Fruit fly (Drosophila melanogaster) whole organism, embryonic: Measurements from ENCODE around the gene CG42633.

Source experiments
- CG10209 ChIP-seq: fragments of 200-800 bp; sonication (Bioruptor generic); optimal IDR thresholded peaks from 3 replicates; lab custom pipeline; 2017; ENCODE audit warnings: missing biosample characterization, mild to moderate bottlenecking, missing genetic modification characterization, missing genetic modification reagents
- CG10431 ChIP-seq: fragments of 200-800 bp; sonication (Bioruptor generic); optimal IDR thresholded peaks from 3 replicates; lab custom pipeline; 2018; ENCODE audit warnings: missing biosample characterization, mild to moderate bottlenecking, missing genetic modification characterization
- CG11247 ChIP-seq: fragments of 200-800 bp; sonication (Bioruptor generic); IDR thresholded peaks from 2 replicates; pipeline ENCODE4 v1.3.6; 2022; ENCODE audit warnings: missing biosample characterization, missing genetic modification characterization
- CG11504 ChIP-seq: fragments of 200-800 bp; sonication (Bioruptor generic); optimal IDR thresholded peaks from 3 replicates; lab custom pipeline; 2019; ENCODE audit warnings: missing biosample characterization, mild to moderate bottlenecking, missing genetic modification characterization, moderate library complexity
- CG11695 ChIP-seq: fragments of 200-800 bp; sonication (Bioruptor generic); IDR thresholded peaks from 3 replicates; pipeline ENCODE4 v1.3.6; 2022; ENCODE audit warnings: missing biosample characterization, missing genetic modification characterization
- CG12299 ChIP-seq: fragments of 200-800 bp; sonication (Bioruptor generic); optimal IDR thresholded peaks from 2 replicates; lab custom pipeline; 2018; ENCODE audit warnings: missing biosample characterization, mild to moderate bottlenecking, missing genetic modification characterization
- CG13123 ChIP-seq: fragments of 200-800 bp; sonication (Bioruptor generic); optimal IDR thresholded peaks from 2 replicates; lab custom pipeline; 2016; ENCODE audit warnings: missing biosample characterization, missing genetic modification characterization
- CG13287 ChIP-seq: fragments of 200-800 bp; sonication (Bioruptor generic); IDR thresholded peaks from 2 replicates; pipeline ENCODE4 v1.3.6; 2022; ENCODE audit warnings: missing biosample characterization, missing genetic modification characterization; ENCODE audit not compliant: partially characterized antibody
- CG13624 ChIP-seq: fragments of 200-800 bp; sonication (Bioruptor generic); optimal IDR thresholded peaks from 2 replicates; lab custom pipeline; 2016; ENCODE audit warnings: missing biosample characterization, missing genetic modification characterization
- CG14860 ChIP-seq: fragments of 200-800 bp; sonication (Bioruptor generic); IDR thresholded peaks from 3 replicates; pipeline ENCODE4 v1.3.6; 2022; ENCODE audit warnings: missing biosample characterization, missing genetic modification characterization; ENCODE audit not compliant: partially characterized antibody
- CG16863 ChIP-seq: fragments of 200-800 bp; sonication (Bioruptor generic); optimal IDR thresholded peaks from 3 replicates; lab custom pipeline; 2016; ENCODE audit warnings: missing biosample characterization, missing genetic modification characterization
- CG1832 ChIP-seq: fragments of 200-800 bp; sonication (Bioruptor generic); optimal IDR thresholded peaks from 2 replicates; lab custom pipeline; 2017; ENCODE audit warnings: missing biosample characterization, mild to moderate bottlenecking, missing genetic modification characterization, inconsistent platforms
- CG3163 ChIP-seq: fragments of 200-800 bp; sonication (Bioruptor generic); optimal IDR thresholded peaks from 3 replicates; lab custom pipeline; 2016; ENCODE audit warnings: missing biosample characterization, missing genetic modification characterization
- CG3281 ChIP-seq: fragments of 200-800 bp; sonication (Bioruptor generic); optimal IDR thresholded peaks from 3 replicates; lab custom pipeline; 2017; ENCODE audit warnings: missing biosample characterization, mild to moderate bottlenecking, missing genetic modification characterization
- CG3726 ChIP-seq: fragments of 200-800 bp; sonication (Bioruptor generic); IDR thresholded peaks from 3 replicates; pipeline ENCODE4, ENCODE4 v1.3.6; 2022; ENCODE audit warnings: missing biosample characterization, missing genetic modification characterization
- CG4282 ChIP-seq: fragments of 200-800 bp; sonication (Bioruptor generic); optimal IDR thresholded peaks from 2 replicates; lab custom pipeline; 2016; ENCODE audit warnings: missing biosample characterization, missing genetic modification characterization
- CG4707 ChIP-seq: fragments of 200-800 bp; sonication (Bioruptor generic); optimal IDR thresholded peaks from 2 replicates; lab custom pipeline; 2018; ENCODE audit warnings: missing biosample characterization, mild to moderate bottlenecking, missing genetic modification characterization, moderate library complexity
- CG4854 ChIP-seq: fragments of 200-800 bp; sonication (Bioruptor generic); optimal IDR thresholded peaks from 2 replicates; lab custom pipeline; 2016; ENCODE audit warnings: missing biosample characterization, missing genetic modification characterization, inconsistent platforms
- CG6254 ChIP-seq: fragments of 200-800 bp; sonication (Bioruptor generic); optimal IDR thresholded peaks from 3 replicates; lab custom pipeline; 2017; ENCODE audit warnings: mild to moderate bottlenecking, missing biosample characterization, missing genetic modification reagents, missing genetic modification characterization
- CG6683 ChIP-seq: fragments of 200-800 bp; sonication (Bioruptor generic); optimal IDR thresholded peaks from 2 replicates; lab custom pipeline; 2017; ENCODE audit warnings: missing biosample characterization, mild to moderate bottlenecking, missing genetic modification characterization, missing genetic modification reagents
- CG7928 ChIP-seq: fragments of 200-800 bp; sonication (Bioruptor generic); optimal IDR thresholded peaks from 2 replicates; lab custom pipeline; 2017; ENCODE audit warnings: missing biosample characterization, mild to moderate bottlenecking, missing genetic modification characterization
- Deaf1 ChIP-seq: fragments of 200-800 bp; optimal IDR thresholded peaks from 3 replicates; lab custom pipeline; 2019; ENCODE audit warnings: missing biosample characterization, mild to moderate bottlenecking, missing genetic modification characterization, moderate library complexity
- Drgx ChIP-seq: fragments of 200-800 bp; sonication (Bioruptor generic); IDR thresholded peaks from 2 replicates; pipeline ENCODE4 v1.3.6; 2022; ENCODE audit warnings: missing biosample characterization, missing genetic modification characterization
- Fer3 ChIP-seq: fragments of 200-800 bp; sonication (Bioruptor generic); optimal IDR thresholded peaks from 2 replicates; lab custom pipeline; 2018; ENCODE audit warnings: missing biosample characterization, mild to moderate bottlenecking, missing genetic modification characterization, moderate library complexity
- MTF-1 ChIP-seq: fragments of 200-800 bp; sonication (Bioruptor generic); optimal IDR thresholded peaks from 2 replicates; lab custom pipeline; 2018; ENCODE audit warnings: missing biosample characterization, mild to moderate bottlenecking, missing genetic modification characterization, borderline replicate concordance
- Meics ChIP-seq: fragments of 200-800 bp; sonication (Bioruptor generic); optimal IDR thresholded peaks from 2 replicates; lab custom pipeline; 2017; ENCODE audit warnings: missing biosample characterization, mild to moderate bottlenecking, missing genetic modification characterization
- Oli ChIP-seq: fragments of 200-800 bp; sonication (Bioruptor generic); optimal IDR thresholded peaks from 2 replicates; lab custom pipeline; 2018; ENCODE audit warnings: missing biosample characterization, mild to moderate bottlenecking, missing genetic modification characterization, moderate library complexity
- Scr ChIP-seq: fragments of 200-800 bp; sonication (Bioruptor generic); IDR thresholded peaks from 2 replicates; pipeline ENCODE4 v1.3.6; 2022; ENCODE audit warnings: missing biosample characterization, missing genetic modification characterization; ENCODE audit not compliant: partially characterized antibody
- Stat92E ChIP-seq, 3 experiments: fragments of >200 bp in 2 of 3; fragments of 200-800 bp in 1 of 3; sonication (Bioruptor generic) in 1 of 3; optimal IDR thresholded peaks; 2 replicates each; lab custom pipeline; 2017 to 2019; ENCODE audit warnings: missing biosample characterization in 3 of 3, missing genetic modification characterization in 3 of 3, mild to moderate bottlenecking in 1 of 3, moderate library complexity in 1 of 3
- Xbp1 ChIP-seq: fragments of 200-800 bp; sonication (Bioruptor generic); optimal IDR thresholded peaks from 3 replicates; lab custom pipeline; 2016; ENCODE audit warnings: missing biosample characterization, mild to moderate bottlenecking, missing genetic modification characterization
- bsh ChIP-seq, 2 experiments: fragments of 200-800 bp; sonication (Bioruptor generic); optimal IDR thresholded peaks; 2 replicates each; lab custom pipeline; 2017 to 2018; ENCODE audit warnings: mild to moderate bottlenecking in 2 of 2, missing biosample characterization in 2 of 2, missing genetic modification characterization in 2 of 2, moderate library complexity in 1 of 2
- da ChIP-seq: fragments of 200-800 bp; sonication (Bioruptor generic); optimal IDR thresholded peaks from 2 replicates; lab custom pipeline; 2016; ENCODE audit warnings: missing biosample characterization, missing genetic modification characterization
- esg ChIP-seq: fragments of 200-800 bp; sonication (Bioruptor generic); conservative IDR thresholded peaks from 2 replicates; pipeline ENCODE4 v1.3.6; 2022; ENCODE audit warnings: missing biosample characterization, missing genetic modification characterization
- exex ChIP-seq: fragments of 200-800 bp; sonication (Bioruptor generic); optimal IDR thresholded peaks from 4 replicates; lab custom pipeline; 2018; ENCODE audit warnings: missing biosample characterization, mild to moderate bottlenecking, missing genetic modification characterization, moderate library complexity
- gce ChIP-seq: fragments of 200-800 bp; sonication (Bioruptor generic); IDR thresholded peaks from 3 replicates; pipeline ENCODE4 v1.3.6; 2022; ENCODE audit warnings: missing biosample characterization, missing genetic modification characterization
- gcm ChIP-seq: fragments of 200-800 bp; sonication (Bioruptor generic); optimal IDR thresholded peaks from 2 replicates; lab custom pipeline; 2019; ENCODE audit warnings: missing biosample characterization, mild to moderate bottlenecking, missing genetic modification characterization, moderate library complexity
- hth ChIP-seq: fragments of >200 bp; optimal IDR thresholded peaks from 2 replicates; lab custom pipeline; 2017; ENCODE audit warnings: inconsistent platforms
- mam ChIP-seq: fragments of 200-800 bp; sonication (Bioruptor generic); optimal IDR thresholded peaks from 3 replicates; lab custom pipeline; 2016; ENCODE audit warnings: missing biosample characterization, missing genetic modification characterization
- pan ChIP-seq, 4 experiments: fragments of >200 bp in 3 of 4; fragments of 200-800 bp in 1 of 4; sonication (Bioruptor generic) in 1 of 4; optimal IDR thresholded peaks in 3 of 4; IDR thresholded peaks in 1 of 4; 2 replicates each; pipeline versions ENCODE4 v1.3.6 to Lab custom; 2017 to 2022; ENCODE audit warnings: missing biosample characterization in 2 of 4, missing genetic modification characterization in 2 of 4, mixed read lengths in 1 of 4
- pb ChIP-seq: fragments of 200-800 bp; sonication (Bioruptor generic); optimal IDR thresholded peaks from 3 replicates; lab custom pipeline; 2016; ENCODE audit warnings: missing biosample characterization, missing genetic modification characterization
- pho ChIP-seq: fragments of 200-800 bp; sonication (Bioruptor generic); optimal IDR thresholded peaks from 2 replicates; lab custom pipeline; 2016; ENCODE audit warnings: missing biosample characterization, missing genetic modification characterization
- prd ChIP-seq, 3 experiments: fragments of >200 bp in 2 of 3; fragments of 200-800 bp in 1 of 3; sonication (Bioruptor generic) in 1 of 3; optimal IDR thresholded peaks in 2 of 3; IDR thresholded peaks in 1 of 3; 2 replicates in 2 of 3; 3 replicates in 1 of 3; pipeline versions ENCODE4 v1.3.6 to Lab custom; 2017 to 2022; ENCODE audit warnings: missing biosample characterization in 1 of 3, missing genetic modification characterization in 1 of 3
- ranshi ChIP-seq: fragments of 200-800 bp; sonication (Bioruptor generic); IDR thresholded peaks from 2 replicates; pipeline ENCODE4 v1.3.6; 2022; ENCODE audit warnings: missing biosample characterization, missing genetic modification characterization
- row ChIP-seq: fragments of 200-800 bp; sonication (Bioruptor generic); IDR thresholded peaks from 3 replicates; pipeline ENCODE4 v1.3.6; 2022; ENCODE audit warnings: missing biosample characterization, missing genetic modification characterization
- slou ChIP-seq: fragments of 200-800 bp; sonication (Bioruptor generic); optimal IDR thresholded peaks from 3 replicates; lab custom pipeline; 2016; ENCODE audit warnings: missing biosample characterization, missing genetic modification characterization
- stc ChIP-seq: fragments of 200-800 bp; sonication (Bioruptor generic); IDR thresholded peaks from 2 replicates; pipeline ENCODE4 v1.3.6; 2022; ENCODE audit warnings: missing biosample characterization, missing genetic modification characterization
- stwl ChIP-seq: fragments of 200-800 bp; sonication (Bioruptor generic); optimal IDR thresholded peaks from 3 replicates; lab custom pipeline; 2018; ENCODE audit warnings: missing biosample characterization, mild to moderate bottlenecking, missing genetic modification characterization, moderate library complexity
- trh ChIP-seq: fragments of 200-800 bp; sonication (Bioruptor generic); optimal IDR thresholded peaks from 2 replicates; lab custom pipeline; 2016; ENCODE audit warnings: missing biosample characterization, missing genetic modification characterization
- wek ChIP-seq: fragments of 200-800 bp; sonication (Bioruptor generic); optimal IDR thresholded peaks from 3 replicates; lab custom pipeline; 2018; ENCODE audit warnings: missing biosample characterization, mild to moderate bottlenecking, missing genetic modification characterization, moderate library complexity

Gene CG42633

DNA sequence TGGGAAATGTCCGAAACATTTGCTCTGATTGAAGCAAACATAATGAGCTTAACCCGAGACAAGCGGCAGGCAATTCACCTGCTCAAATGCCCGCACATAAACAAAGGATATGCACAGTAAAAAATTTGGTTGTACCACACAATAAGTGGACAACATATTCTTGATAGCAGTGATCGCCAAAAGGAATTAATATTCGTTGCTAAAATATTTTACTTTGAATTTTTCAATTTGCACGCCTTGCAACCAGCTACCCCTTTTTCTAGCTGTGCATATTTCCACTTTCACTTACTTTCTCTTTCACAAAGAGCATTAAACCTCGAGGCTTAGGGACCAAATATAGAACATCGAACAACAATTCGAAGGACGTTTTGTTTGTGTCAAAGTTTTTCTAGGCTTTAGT is 34.4 kb downstream of the CG42633 start (continued):
- TF ChIP-seq CG3726 (GFP tag; lab: Robert Waterston, UW) (no peak), pho (GFP tag; lab: Kevin White, UChicago) (no peak), CG4854 (GFP tag; lab: Kevin White, UChicago) (no peak), gce (no peak), stwl (tag; lab: Kevin White, UChicago) (no peak), Deaf1 (tag; lab: Kevin White, UChicago) (no peak), CG6254 (GFP tag; lab: Kevin White, UChicago) (no peak), row (GFP tag; lab: Robert Waterston, UW) (no peak; the same call in 2 of the 3 replicates), CG3163 (GFP tag; lab: Kevin White, UChicago) (no peak), CG13123 (no peak), stc (GFP tag; lab: Robert Waterston, UW) (0 out of 2 replicates have a peak, but pooled peaks have one; percentile 13), CG12299 (no peak), CG11695 (GFP tag; lab: Robert Waterston, UW) (0 out of 3 replicates have a peak, but pooled peaks have one; percentile 32), Oli (no peak), CG3281 (GFP tag; lab: Kevin White, UChicago) (peak; percentile 25), CG11504 (peak; percentile 35), CG11247 (GFP tag; lab: Robert Waterston, UW) (0 out of 2 replicates have a peak, but pooled peaks have one; percentile 28), CG1832 (GFP tag; lab: Kevin White, UChicago) (no peak), MTF-1 (GFP tag; lab: Kevin White, UChicago) (no peak), Scr (GFP tag; lab: Robert Waterston, UW) (no peak), Meics (GFP tag; lab: Kevin White, UChicago) (peak; percentile 23), CG14860 (GFP tag; lab: Robert Waterston, UW) (no peak), pan (optimal IDR thresholded peaks at IDR 0.05; lab: Kevin White, UChicago) (no peak), pan (GFP tag; optimal IDR thresholded peaks at IDR 0.05 in 1 of 2, IDR thresholded peaks at IDR 0.05 in 1 of 2) (peak in 1 of 2 experiments; percentile 10), prd (optimal IDR thresholded peaks at IDR 0.05; lab: Kevin White, UChicago) (no peak), prd (GFP tag; IDR thresholded peaks at IDR 0.05; lab: Robert Waterston, UW) (0 out of 3 replicates have a peak, but pooled peaks have one; percentile 11), Xbp1 (GFP tag; lab: Kevin White, UChicago) (peak; percentile 3), slou (GFP tag; lab: Kevin White, UChicago) (no peak), CG10209 (no peak), CG13624 (GFP tag; lab: Kevin White, UChicago) (peak; percentile 9), CG4282 (GFP tag; lab: Kevin White, UChicago) (no peak), gcm (no peak), Fer3 (peak; percentile 36), bsh (GFP tag; optimal IDR thresholded peaks at IDR 0.05; lab: Kevin White, UChicago) (no peak), CG10431 (GFP tag; lab: Kevin White, UChicago) (no peak), mam (GFP tag; lab: Kevin White, UChicago) (peak; percentile 19), Stat92E (GFP tag; optimal IDR thresholded peaks at IDR 0.05; lab: Kevin White, UChicago) (no peak), da (no peak), Drgx (no peak), CG16863 (GFP tag; lab: Kevin White, UChicago) (no peak), pb (GFP tag; lab: Kevin White, UChicago) (no peak), ranshi (GFP tag; lab: Robert Waterston, UW) (peak; percentile 30; the same call in 1 of the 2 replicates), CG13287 (GFP tag; lab: Robert Waterston, UW) (no peak), wek (GFP tag; lab: Kevin White, UChicago) (no peak), CG7928 (no peak), esg (GFP tag; lab: Robert Waterston, UW) (no peak), exex (no peak), CG6683 (GFP tag; lab: Kevin White, UChicago) (no peak), hth (no peak), CG4707 (GFP tag; lab: Kevin White, UChicago) (no peak), trh (GFP tag; lab: Kevin White, UChicago) (no peak)
